Worm (Caenorhabditis elegans): Measurements from ENCODE around the gene F44E5.15.
A peak's percentile ranks its signal among the peaks of the same experiment; 100 is the strongest.

F44E5.15 gene

DNA sequence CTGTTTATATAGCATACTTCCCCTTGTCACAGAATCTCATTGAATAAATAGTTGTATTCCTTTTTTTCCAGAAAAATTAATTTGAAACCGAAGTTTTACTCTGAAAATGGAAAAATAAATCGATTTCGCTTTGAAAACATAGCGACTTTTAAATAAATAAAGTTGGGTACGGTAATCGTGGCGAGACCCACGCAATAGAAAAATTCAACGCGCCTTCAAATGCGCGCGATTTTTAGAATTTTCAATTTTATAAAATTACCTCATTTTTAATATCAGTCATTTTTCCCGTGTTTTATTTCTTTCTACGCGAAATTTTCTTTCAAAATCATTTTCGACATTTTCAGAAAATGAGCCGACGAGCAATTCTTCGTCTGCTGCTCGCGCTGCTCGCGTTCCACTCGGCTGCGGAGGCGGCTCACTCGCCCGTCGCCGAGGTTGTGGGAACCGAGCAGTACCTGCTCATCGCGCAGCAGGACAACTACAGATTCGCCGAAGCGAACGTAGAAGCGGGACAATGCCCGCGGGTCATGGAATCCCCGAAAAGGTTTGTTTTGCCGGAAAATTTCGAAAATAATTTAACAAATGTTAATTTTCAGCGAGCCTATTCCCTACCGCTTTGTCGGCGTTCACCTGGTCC is 45.9 kb upstream of the F44E5.15 start, which contains the start of gene F13D12.5 (continued):
- TF ChIP-seq egrh-3 (GFP tag; IDR thresholded peaks at IDR 0.05): peak; percentile 86
- no peak for TF ChIP-seq sdz-38 (tag; optimal IDR thresholded peaks at IDR 0.05)
- TF ChIP-seq efl-1 (GFP tag; optimal IDR thresholded peaks at IDR 0.05): peak; percentile 88
- TF ChIP-seq tbp1 (GFP tag; optimal IDR thresholded peaks at IDR 0.05): peak; percentile 2
- TF ChIP-seq madf-10 (tag; optimal IDR thresholded peaks at IDR 0.05): no peak
- peak; percentile 87 for TF ChIP-seq zfh-2 (GFP tag; conservative IDR thresholded peaks at IDR 0.05)
- peak; percentile 86 for TF ChIP-seq D2030.7 (GFP tag; IDR thresholded peaks at IDR 0.05)
- TF ChIP-seq dox-1 (GFP tag; IDR thresholded peaks at IDR 0.05): peak; percentile 43
- no peak for TF ChIP-seq K11D2.4 (GFP tag; IDR thresholded peaks at IDR 0.05)
- no peak for TF ChIP-seq lin-40 (tag; optimal IDR thresholded peaks at IDR 0.05)
- TF ChIP-seq mes-4 (tag; optimal IDR thresholded peaks at IDR 0.05): no peak

DNA sequence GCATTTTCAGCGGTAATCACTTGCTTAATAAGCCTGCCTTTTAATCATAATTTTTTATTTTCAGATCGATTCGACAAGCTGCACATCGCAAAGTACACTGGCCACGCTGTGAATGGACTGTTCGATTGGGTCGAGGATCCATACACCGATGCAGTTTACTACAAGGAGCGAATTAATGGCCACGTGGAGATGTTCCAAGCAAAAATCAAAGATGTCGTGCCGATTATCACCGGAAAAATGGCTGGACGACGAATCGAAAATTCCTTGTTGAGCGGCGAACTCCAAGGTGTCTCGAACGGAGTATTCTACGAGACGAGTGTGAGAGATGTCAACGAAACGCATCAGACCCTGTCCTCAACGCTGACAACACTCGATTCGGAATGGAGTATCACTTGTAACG is 45.0 kb upstream of the F44E5.15 start:
- TF ChIP-seq somi-1 (GFP tag; optimal IDR thresholded peaks at IDR 0.05) (no peak), attf-3 (GFP tag; conservative IDR thresholded peaks at IDR 0.05) (no peak), dpl-1 (GFP tag; optimal IDR thresholded peaks at IDR 0.05) (no peak), ZK185.1 (tag; optimal IDR thresholded peaks at IDR 0.05; ENCODE audit: poor library complexity, severe bottlenecking) (no peak), fkh-3 (tag; optimal IDR thresholded peaks at IDR 0.05) (no peak), cebp-2 (GFP tag; IDR thresholded peaks at IDR 0.05) (no peak), T26A5.8 (tag; optimal IDR thresholded peaks at IDR 0.05) (no peak), Y79H2A.3 (GFP tag; conservative IDR thresholded peaks at IDR 0.05) (no peak), sdz-38 (tag; optimal IDR thresholded peaks at IDR 0.05) (no peak), F57C9.4 (tag; optimal IDR thresholded peaks at IDR 0.05) (no peak), hmg-1.2 (GFP tag; IDR thresholded peaks at IDR 0.05) (no peak), snpc-3.4 (tag; optimal IDR thresholded peaks at IDR 0.05) (no peak), Y95B8A.8 (GFP tag; IDR thresholded peaks at IDR 0.05) (no peak)

ce11 chrII:11728545-11729105 is 43.8 kb upstream of the F44E5.15 start, which contains the start of gene alh-8:
Gene alh-8, plus strand, starts transcription at chrII:11729055.
- TF ChIP-seq F39B2.1 (GFP tag; IDR thresholded peaks at IDR 0.05) (no peak), dpff-1 (tag; optimal IDR thresholded peaks at IDR 0.05) (no peak), ama-1 (optimal IDR thresholded peaks at IDR 0.05) (no peak), ama-1 (GFP tag; optimal IDR thresholded peaks at IDR 0.05) (no peak), ztf-3 (GFP tag; optimal IDR thresholded peaks at IDR 0.05) (no peak), rcor-1 (GFP tag; IDR thresholded peaks at IDR 0.05) (peak; percentile 36; the same call in 1 of the 2 replicates), lin-40 (tag; optimal IDR thresholded peaks at IDR 0.05) (peak; percentile 25), gei-17 (GFP tag; optimal IDR thresholded peaks at IDR 0.05) (peak; percentile 30), sea-2 (GFP tag; IDR thresholded peaks at IDR 0.05) (no peak), ztf-26 (tag; optimal IDR thresholded peaks at IDR 0.05) (peak; percentile 40), ztf-6 (GFP tag; IDR thresholded peaks at IDR 0.05) (no peak), attf-3 (GFP tag; conservative IDR thresholded peaks at IDR 0.05) (0 out of 2 replicates have a peak, but pooled peaks have one; percentile 20), F22D6.2 (tag; optimal IDR thresholded peaks at IDR 0.05) (peak; percentile 42), attf-6 (GFP tag; IDR thresholded peaks at IDR 0.05) (no peak), tbp1 (GFP tag; optimal IDR thresholded peaks at IDR 0.05) (peak; percentile 43), nhr-120 (GFP tag; IDR thresholded peaks at IDR 0.05) (no peak), F33H1.4 (GFP tag; IDR thresholded peaks at IDR 0.05) (no peak), F57C9.4 (tag; optimal IDR thresholded peaks at IDR 0.05) (no peak), hlh-26 (GFP tag; conservative IDR thresholded peaks at IDR 0.05) (no peak), mes-4 (tag; optimal IDR thresholded peaks at IDR 0.05) (no peak), aptf-3 (GFP tag; IDR thresholded peaks at IDR 0.05) (no peak), madf-3 (GFP tag; IDR thresholded peaks at IDR 0.05) (peak; percentile 80), somi-1 (GFP tag; optimal IDR thresholded peaks at IDR 0.05) (peak; percentile 68), dox-1 (GFP tag; IDR thresholded peaks at IDR 0.05) (0 out of 2 replicates have a peak, but pooled peaks have one; percentile 25), nhr-27 (tag; optimal IDR thresholded peaks at IDR 0.05) (no peak), snpc-4 (GFP tag; optimal IDR thresholded peaks at IDR 0.05) (no peak), snpc-4 (tag; optimal IDR thresholded peaks at IDR 0.05) (peak in 1 of 4 experiments; percentile 24), F23B12.7 (tag; optimal IDR thresholded peaks at IDR 0.05; ENCODE audit: insufficient read depth) (no peak), nfyb-1 (GFP tag; IDR thresholded peaks at IDR 0.05) (0 out of 2 replicates have a peak, but pooled peaks have one; percentile 50), D2030.7 (GFP tag; IDR thresholded peaks at IDR 0.05) (0 out of 2 replicates have a peak, but pooled peaks have one; percentile 14), snpc-3.4 (tag; optimal IDR thresholded peaks at IDR 0.05) (peak; percentile 3)
